Fruit fly (Drosophila melanogaster) whole organism, wandering third instar larva: Measurements from ENCODE around the gene Cpr67Fb.
A peak's percentile ranks its signal among the peaks of the same experiment; 100 is the strongest.

ENCODE experiments used
- Abd-B ChIP-seq: fragments of >200 bp; optimal IDR thresholded peaks from 2 replicates; lab custom pipeline; 2017; ENCODE audit warnings: missing biosample characterization, missing genetic modification characterization
- CG32264 ChIP-seq: fragments of 200-800 bp; sonication (Bioruptor generic); optimal IDR thresholded peaks from 2 replicates; lab custom pipeline; 2016; ENCODE audit warnings: missing biosample characterization, missing genetic modification characterization
- CG9705 ChIP-seq: fragments of 200-800 bp; sonication (Bioruptor generic); optimal IDR thresholded peaks from 2 replicates; lab custom pipeline; 2018; ENCODE audit warnings: missing biosample characterization, mild to moderate bottlenecking, missing genetic modification characterization
- CrebA ChIP-seq: fragments of 200-800 bp; sonication (Bioruptor generic); optimal IDR thresholded peaks from 2 replicates; lab custom pipeline; 2016; ENCODE audit warnings: missing biosample characterization, mild to moderate bottlenecking, missing genetic modification characterization, borderline replicate concordance
- Dfd ChIP-seq: fragments of >200 bp; optimal IDR thresholded peaks from 2 replicates; lab custom pipeline; 2017; ENCODE audit warnings: missing biosample characterization, missing genetic modification characterization
- Dif ChIP-seq: fragments of 200-275, 200-300 bp; sonication (Bioruptor generic); optimal IDR thresholded peaks from 2 replicates; lab custom pipeline; 2018; ENCODE audit warnings: missing biosample characterization, missing genetic modification characterization; ENCODE audit not compliant: partially characterized antibody
- GATAd ChIP-seq: sonication (Bioruptor generic); optimal IDR thresholded peaks from 2 replicates; lab custom pipeline; 2016; ENCODE audit warnings: missing biosample characterization, missing genetic modification characterization
- HLH106 ChIP-seq: fragments of 200-800 bp; optimal IDR thresholded peaks from 3 replicates; lab custom pipeline; 2019; ENCODE audit warnings: missing biosample characterization, mild to moderate bottlenecking, missing genetic modification characterization, moderate library complexity
- Hnf4 ChIP-seq: fragments of 200-800 bp; sonication (Bioruptor generic); optimal IDR thresholded peaks from 2 replicates; lab custom pipeline; 2016; ENCODE audit warnings: missing biosample characterization, mild to moderate bottlenecking, missing genetic modification characterization
- Hr78 ChIP-seq: fragments of >200 bp; optimal IDR thresholded peaks from 2 replicates; lab custom pipeline; 2017; ENCODE audit warnings: missing biosample characterization, missing genetic modification characterization
- Hr83 ChIP-seq: fragments of 200-300 bp; sonication (Bioruptor generic); optimal IDR thresholded peaks from 2 replicates; lab custom pipeline; 2016; ENCODE audit warnings: missing biosample characterization, mild to moderate bottlenecking, missing genetic modification characterization, moderate library complexity; ENCODE audit not compliant: poor library complexity, severe bottlenecking
- Jra ChIP-seq: sonication (Bioruptor generic); optimal IDR thresholded peaks from 2 replicates; lab custom pipeline; 2016; ENCODE audit warnings: missing biosample characterization, missing genetic modification characterization
- Mio ChIP-seq: sonication (Bioruptor generic); optimal IDR thresholded peaks from 2 replicates; lab custom pipeline; 2016; ENCODE audit warnings: missing biosample characterization, missing genetic modification characterization
- Myc ChIP-seq: fragments of >200 bp; optimal IDR thresholded peaks from 2 replicates; lab custom pipeline; 2017
- N ChIP-seq: fragments of >200 bp; optimal IDR thresholded peaks from 2 replicates; lab custom pipeline; 2018; ENCODE audit warnings: missing biosample characterization, missing external identifiers, missing genetic modification characterization
- OdsH ChIP-seq: fragments of 200-800 bp; sonication (Bioruptor generic); optimal IDR thresholded peaks from 2 replicates; lab custom pipeline; 2016; ENCODE audit warnings: missing biosample characterization, mild to moderate bottlenecking, missing genetic modification characterization
- Rel ChIP-seq, 2 experiments: fragments of 200-800 bp; sonication (Bioruptor generic) in 1 of 2; optimal IDR thresholded peaks; 2 replicates in 1 of 2; 3 replicates in 1 of 2; lab custom pipeline; 2016 to 2019; ENCODE audit warnings: mild to moderate bottlenecking in 2 of 2, missing biosample characterization in 2 of 2, missing genetic modification characterization in 2 of 2, moderate library complexity in 1 of 2
- Sp1 ChIP-seq: fragments of 200-800 bp; sonication (Bioruptor generic); optimal IDR thresholded peaks from 3 replicates; lab custom pipeline; 2019; ENCODE audit warnings: missing biosample characterization, mild to moderate bottlenecking, missing genetic modification characterization, moderate library complexity
- Vsx2 ChIP-seq: fragments of 200-300, 225-300 bp; sonication (Bioruptor generic); optimal IDR thresholded peaks from 2 replicates; lab custom pipeline; 2018; ENCODE audit warnings: missing biosample characterization, missing genetic modification characterization; ENCODE audit not compliant: partially characterized antibody
- br ChIP-seq: fragments of 200-800 bp; sonication (Bioruptor generic); optimal IDR thresholded peaks from 2 replicates; lab custom pipeline; 2016; ENCODE audit warnings: missing biosample characterization, missing genetic modification characterization
- brk ChIP-seq: fragments of 200-800 bp; sonication (Bioruptor generic); optimal IDR thresholded peaks from 2 replicates; lab custom pipeline; 2016; ENCODE audit warnings: missing biosample characterization, mild to moderate bottlenecking, missing genetic modification characterization
- dl ChIP-seq, 2 experiments: fragments of 175-275, 200-275 bp in 1 of 2; fragments of 200-275 bp in 1 of 2; sonication (Bioruptor generic); optimal IDR thresholded peaks; lab custom pipeline; 2018; ENCODE audit warnings: mild to moderate bottlenecking in 2 of 2, missing biosample characterization in 2 of 2, missing genetic modification characterization in 2 of 2, moderate library complexity in 2 of 2; ENCODE audit not compliant: partially characterized antibody in 2 of 2, insufficient read depth in 1 of 2
- dmrt93B ChIP-seq: fragments of 200-800 bp; sonication (Bioruptor generic); optimal IDR thresholded peaks from 2 replicates; lab custom pipeline; 2018; ENCODE audit warnings: missing biosample characterization, mild to moderate bottlenecking, missing genetic modification characterization
- dsf ChIP-seq: sonication (Bioruptor generic); optimal IDR thresholded peaks from 2 replicates; lab custom pipeline; 2016; ENCODE audit warnings: missing biosample characterization, missing genetic modification characterization, borderline replicate concordance
- ey ChIP-seq: fragments of 200-800 bp; sonication (Bioruptor generic); optimal IDR thresholded peaks from 2 replicates; lab custom pipeline; 2016; ENCODE audit warnings: missing biosample characterization, missing genetic modification characterization
- foxo ChIP-seq, 2 experiments: fragments of 200-800 bp; sonication (Bioruptor generic); optimal IDR thresholded peaks; 2 replicates in 1 of 2; 3 replicates in 1 of 2; lab custom pipeline; 2016 to 2017; ENCODE audit warnings: missing biosample characterization in 2 of 2, missing genetic modification characterization in 2 of 2
- fru ChIP-seq: fragments of 200-800 bp; sonication (Bioruptor generic); optimal IDR thresholded peaks from 3 replicates; lab custom pipeline; 2016; ENCODE audit warnings: missing biosample characterization, mild to moderate bottlenecking, missing genetic modification characterization
- h ChIP-seq: fragments of 200-800 bp; sonication (Bioruptor generic); optimal IDR thresholded peaks from 3 replicates; lab custom pipeline; 2016; ENCODE audit warnings: missing biosample characterization, mild to moderate bottlenecking, missing genetic modification characterization
- jim ChIP-seq: fragments of 175-275, 200-325 bp; sonication (Bioruptor generic); optimal IDR thresholded peaks from 2 replicates; lab custom pipeline; 2016; ENCODE audit warnings: missing biosample characterization, mild to moderate bottlenecking, missing genetic modification characterization
- lola ChIP-seq: fragments of >200 bp; optimal IDR thresholded peaks from 2 replicates; lab custom pipeline; 2017; ENCODE audit warnings: missing biosample characterization, missing genetic modification characterization
- pan ChIP-seq: fragments of >200 bp; optimal IDR thresholded peaks from 2 replicates; lab custom pipeline; 2017
- psq ChIP-seq: fragments of 200-800 bp; sonication (Bioruptor generic); optimal IDR thresholded peaks from 3 replicates; lab custom pipeline; 2017; ENCODE audit warnings: missing biosample characterization, mild to moderate bottlenecking, missing genetic modification characterization, moderate library complexity
- rgr ChIP-seq: fragments of 200-800 bp; sonication (Bioruptor generic); optimal IDR thresholded peaks from 3 replicates; lab custom pipeline; 2016; ENCODE audit warnings: missing biosample characterization, mild to moderate bottlenecking, missing genetic modification characterization
- sage ChIP-seq: fragments of 200-800 bp; sonication (Bioruptor generic); optimal IDR thresholded peaks from 2 replicates; lab custom pipeline; 2016; ENCODE audit warnings: missing biosample characterization, mild to moderate bottlenecking, missing genetic modification characterization
- sv ChIP-seq: fragments of 200-800 bp; sonication (Bioruptor generic); optimal IDR thresholded peaks from 3 replicates; lab custom pipeline; 2016; ENCODE audit warnings: missing biosample characterization, missing genetic modification characterization
- tai ChIP-seq: sonication (Bioruptor generic); optimal IDR thresholded peaks from 2 replicates; lab custom pipeline; 2016; ENCODE audit warnings: missing biosample characterization, missing genetic modification characterization
- usp ChIP-seq: fragments of >200 bp; optimal IDR thresholded peaks from 2 replicates; lab custom pipeline; 2017; ENCODE audit warnings: missing biosample characterization, missing genetic modification characterization
- woc ChIP-seq: sonication (Bioruptor generic); optimal IDR thresholded peaks from 2 replicates; lab custom pipeline; 2016; ENCODE audit warnings: missing biosample characterization, mild to moderate bottlenecking, missing genetic modification characterization

Cpr67Fb gene

DNA sequence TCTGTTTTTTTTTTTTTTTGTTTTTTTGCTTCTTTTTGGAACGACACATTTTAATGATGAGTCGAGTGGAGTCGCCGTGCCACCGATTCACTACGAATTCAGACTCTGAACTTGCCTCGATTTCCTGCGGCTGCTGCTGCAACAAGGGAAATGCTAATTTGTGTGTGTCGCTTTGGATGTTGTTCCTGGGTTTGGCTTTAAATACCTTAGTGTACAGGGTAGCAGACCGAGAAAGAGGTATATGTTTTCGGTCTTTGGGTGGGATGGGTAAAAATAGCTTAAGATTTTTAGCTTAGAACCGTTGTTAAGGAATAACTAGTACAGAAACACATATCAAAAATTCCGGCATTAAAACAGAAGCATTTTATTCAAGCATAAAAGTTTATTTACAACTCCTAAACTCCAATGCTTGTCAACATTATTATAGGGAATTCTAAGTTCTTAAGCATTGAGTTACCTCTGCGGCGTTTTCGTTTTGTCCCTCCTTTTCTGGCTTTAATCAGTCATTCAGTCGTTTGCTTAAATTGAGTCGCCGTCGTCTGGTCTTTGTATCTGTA is 41.1 kb downstream of the Cpr67Fb start:
- TF ChIP-seq Abd-B (GFP tag; lab: Kevin White, UChicago) (no peak), ey (GFP tag; lab: Kevin White, UChicago) (peak; percentile 44), Sp1 (GFP tag; lab: Kevin White, UChicago) (peak; percentile 44), foxo (GFP tag; optimal IDR thresholded peaks at IDR 0.05; lab: Kevin White, UChicago) (peak in 1 of 2 experiments; percentile 17), Hr83 (GFP tag; lab: Kevin White, UChicago) (no peak), CG32264 (GFP tag; lab: Kevin White, UChicago) (no peak), Jra (peak; percentile 5), HLH106 (peak; percentile 47), dl (GFP tag; optimal IDR thresholded peaks at IDR 0.05; lab: Kevin White, UChicago; ENCODE audit: insufficient read depth in 1 of 2, partially characterized antibody in 2 of 2) (no peak), usp (no peak), Hnf4 (GFP tag; lab: Kevin White, UChicago) (peak; percentile 1), psq (GFP tag; lab: Kevin White, UChicago) (peak; percentile 46), fru (GFP tag; lab: Kevin White, UChicago) (peak; percentile 44), h (peak; percentile 49), OdsH (peak; percentile 21), woc (GFP tag; lab: Kevin White, UChicago) (peak; percentile 69)

DNA sequence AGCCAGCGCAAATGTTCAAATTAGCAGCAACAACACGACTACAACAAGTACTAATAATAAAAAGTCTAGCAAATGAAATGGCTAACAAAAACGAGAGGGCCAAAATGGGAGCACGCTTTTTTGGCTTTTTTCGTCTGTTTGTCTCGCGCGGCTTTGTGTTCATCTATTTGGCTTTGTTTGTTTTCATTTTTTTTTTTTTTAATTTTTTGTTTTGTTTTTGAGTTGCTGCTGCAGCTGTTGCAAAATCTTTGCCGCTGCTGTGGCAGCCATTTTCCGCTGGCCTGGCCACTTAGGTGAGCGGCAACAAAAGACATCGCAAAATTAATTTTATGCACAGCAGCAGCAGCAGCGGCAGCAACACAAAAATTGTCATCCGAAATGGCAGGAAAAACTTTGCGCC is 44.1 kb downstream of the Cpr67Fb start:
- TF ChIP-seq lola (GFP tag; lab: Kevin White, UChicago) (no peak), Dif (no peak), sage (GFP tag; lab: Kevin White, UChicago) (no peak), Abd-B (GFP tag; lab: Kevin White, UChicago) (no peak)

DNA sequence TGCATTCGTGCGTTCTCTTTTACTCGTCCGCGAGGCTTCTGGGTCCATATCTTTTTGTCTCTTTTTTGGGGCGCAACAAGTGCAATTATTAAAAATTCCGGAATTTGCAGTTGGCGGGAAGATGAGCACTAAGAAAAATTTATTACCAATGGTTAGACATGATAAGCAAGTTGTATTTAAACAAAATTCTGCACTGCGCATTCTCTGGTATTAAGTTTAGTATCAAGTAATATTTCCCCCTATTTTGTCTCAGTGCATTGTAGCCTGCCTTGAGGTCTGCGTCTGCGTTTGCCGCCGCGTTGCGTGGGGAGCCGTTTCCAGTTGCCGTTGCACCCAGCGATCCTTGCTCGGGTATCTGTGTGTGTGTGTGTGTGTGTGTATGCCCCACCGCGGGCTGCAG is 46.3 kb downstream of the Cpr67Fb start:
- TF ChIP-seq br (GFP tag; lab: Kevin White, UChicago) (peak; percentile 71), Sp1 (GFP tag; lab: Kevin White, UChicago) (peak; percentile 77), foxo (GFP tag; optimal IDR thresholded peaks at IDR 0.05; lab: Kevin White, UChicago) (peak in 1 of 2 experiments; percentile 75), tai (GFP tag; lab: Kevin White, UChicago) (peak; percentile 33), CG32264 (GFP tag; lab: Kevin White, UChicago) (no peak), brk (GFP tag; lab: Kevin White, UChicago) (no peak), Hr78 (GFP tag; lab: Kevin White, UChicago) (no peak), dl (GFP tag; optimal IDR thresholded peaks at IDR 0.05; lab: Kevin White, UChicago; ENCODE audit: insufficient read depth in 1 of 2, partially characterized antibody in 2 of 2) (no peak), dsf (GFP tag; lab: Kevin White, UChicago) (no peak), dmrt93B (peak; percentile 50), woc (GFP tag; lab: Kevin White, UChicago) (peak; percentile 76), CG9705 (GFP tag; lab: Kevin White, UChicago) (peak; percentile 73), GATAd (GFP tag; lab: Kevin White, UChicago) (no peak), psq (GFP tag; lab: Kevin White, UChicago) (peak; percentile 73), Myc (lab: Kevin White, UChicago) (no peak), ey (GFP tag; lab: Kevin White, UChicago) (peak; percentile 71), Abd-B (GFP tag; lab: Kevin White, UChicago) (no peak), fru (GFP tag; lab: Kevin White, UChicago) (peak; percentile 80), lola (GFP tag; lab: Kevin White, UChicago) (no peak), N (no peak), Mio (GFP tag; lab: Kevin White, UChicago) (no peak), usp (no peak), OdsH (peak; percentile 68), sv (GFP tag; lab: Kevin White, UChicago) (no peak), Dfd (GFP tag; lab: Kevin White, UChicago) (no peak), Jra (no peak), HLH106 (peak; percentile 78), Hnf4 (GFP tag; lab: Kevin White, UChicago) (peak; percentile 70), sage (GFP tag; lab: Kevin White, UChicago) (no peak), Rel (GFP tag; optimal IDR thresholded peaks at IDR 0.05; lab: Kevin White, UChicago) (no peak), Rel (tag; optimal IDR thresholded peaks at IDR 0.05; lab: Kevin White, UChicago) (no peak), h (peak; percentile 77), Hr83 (GFP tag; lab: Kevin White, UChicago) (peak; percentile 2), Dif (no peak), rgr (GFP tag; lab: Kevin White, UChicago) (peak; percentile 59), pan (lab: Kevin White, UChicago) (no peak), Vsx2 (GFP tag; lab: Kevin White, UChicago) (no peak), CrebA (GFP tag; lab: Kevin White, UChicago) (no peak), jim (GFP tag; lab: Kevin White, UChicago) (no peak)
